Fruit fly (Drosophila melanogaster) whole organism, embryonic: Measurements from ENCODE around the gene Pex1.

ENCODE experiments used
- Aef1 ChIP-seq: fragments of 200-800 bp; sonication (Bioruptor generic); IDR thresholded peaks from 3 replicates; pipeline ENCODE4 v1.3.6; 2022; ENCODE audit warnings: missing biosample characterization, missing genetic modification characterization
- Atf-2 ChIP-seq: fragments of 200-800 bp; sonication (Bioruptor generic); optimal IDR thresholded peaks from 2 replicates; lab custom pipeline; 2016; ENCODE audit warnings: missing biosample characterization, missing genetic modification characterization
- Bdp1 ChIP-seq: fragments of 200-800 bp; sonication (Bioruptor generic); optimal IDR thresholded peaks from 3 replicates; lab custom pipeline; 2016; ENCODE audit warnings: missing biosample characterization, missing genetic modification characterization
- Bgb ChIP-seq: fragments of 200-800 bp; sonication (Bioruptor generic); IDR thresholded peaks from 2 replicates; pipeline ENCODE4 v1.3.6; 2022; ENCODE audit warnings: missing biosample characterization, missing genetic modification characterization; ENCODE audit not compliant: partially characterized antibody
- CG10267 ChIP-seq: fragments of 200-800 bp; sonication (Bioruptor generic); optimal IDR thresholded peaks from 2 replicates; lab custom pipeline; 2018; ENCODE audit warnings: missing biosample characterization, mild to moderate bottlenecking, missing genetic modification characterization, moderate library complexity
- CG12744 ChIP-seq: fragments of 200-800 bp; sonication (Bioruptor generic); optimal IDR thresholded peaks from 2 replicates; lab custom pipeline; 2016; ENCODE audit warnings: missing biosample characterization, missing genetic modification characterization
- CG13894 ChIP-seq: fragments of 200-800 bp; sonication (Bioruptor generic); optimal IDR thresholded peaks from 3 replicates; lab custom pipeline; 2018; ENCODE audit warnings: missing biosample characterization, mild to moderate bottlenecking, missing genetic modification characterization, moderate library complexity
- CG18262 ChIP-seq: fragments of 200-800 bp; optimal IDR thresholded peaks from 3 replicates; lab custom pipeline; 2019; ENCODE audit warnings: missing biosample characterization, mild to moderate bottlenecking, missing genetic modification characterization, moderate library complexity
- CG2678 ChIP-seq: fragments of 200-800 bp; sonication (Bioruptor generic); optimal IDR thresholded peaks from 3 replicates; lab custom pipeline; 2019; ENCODE audit warnings: missing biosample characterization, mild to moderate bottlenecking, missing genetic modification characterization, moderate library complexity
- CG30403 ChIP-seq: fragments of 200-800 bp; sonication (Bioruptor generic); optimal IDR thresholded peaks from 3 replicates; lab custom pipeline; 2016; ENCODE audit warnings: missing biosample characterization, missing genetic modification characterization
- CG5245 ChIP-seq: fragments of 200-800 bp; sonication (Bioruptor generic); optimal IDR thresholded peaks from 3 replicates; lab custom pipeline; 2016; ENCODE audit warnings: missing biosample characterization, missing genetic modification characterization
- CG6791 ChIP-seq: fragments of 200-800 bp; sonication (Bioruptor generic); IDR thresholded peaks from 3 replicates; pipeline ENCODE4 v1.3.6; 2022; ENCODE audit warnings: missing biosample characterization, missing genetic modification characterization; ENCODE audit not compliant: partially characterized antibody
- CG8765 ChIP-seq: fragments of 200-800 bp; sonication (Bioruptor generic); IDR thresholded peaks from 2 replicates; pipeline ENCODE4 v1.3.6; 2022; ENCODE audit warnings: missing biosample characterization, missing genetic modification characterization
- CG9609 ChIP-seq: fragments of 200-800 bp; sonication (Bioruptor generic); optimal IDR thresholded peaks from 3 replicates; lab custom pipeline; 2016; ENCODE audit warnings: missing biosample characterization, missing genetic modification characterization
- CTCF ChIP-seq: fragments of 200-800 bp; sonication (Bioruptor generic); optimal IDR thresholded peaks from 2 replicates; lab custom pipeline; 2017; ENCODE audit warnings: missing biosample characterization, mild to moderate bottlenecking, missing genetic modification characterization, moderate library complexity
- CkIIα-i1 ChIP-seq: fragments of 200-800 bp; sonication (Bioruptor generic); IDR thresholded peaks from 2 replicates; pipeline ENCODE4 v1.3.6; 2022; ENCODE audit warnings: missing biosample characterization, missing genetic modification characterization
- Dbx ChIP-seq: fragments of 200-800 bp; sonication (Bioruptor generic); IDR thresholded peaks from 3 replicates; pipeline ENCODE4 v1.3.6; 2022; ENCODE audit warnings: missing biosample characterization, missing genetic modification characterization
- Dek ChIP-seq: fragments of 200-800 bp; sonication (Bioruptor generic); optimal IDR thresholded peaks from 3 replicates; lab custom pipeline; 2019; ENCODE audit warnings: missing biosample characterization, mild to moderate bottlenecking, missing genetic modification characterization, moderate library complexity
- Dip2 ChIP-seq: fragments of 200-800 bp; sonication (Bioruptor generic); IDR thresholded peaks from 2 replicates; pipeline ENCODE4 v1.3.6; 2022; ENCODE audit warnings: missing biosample characterization, missing genetic modification characterization
- HLHmδ ChIP-seq: fragments of 200-800 bp; sonication (Bioruptor generic); optimal IDR thresholded peaks from 2 replicates; lab custom pipeline; 2018; ENCODE audit warnings: missing biosample characterization, mild to moderate bottlenecking, missing genetic modification characterization, moderate library complexity
- Jarid2 ChIP-seq: fragments of 200-800 bp; sonication (Bioruptor generic); optimal IDR thresholded peaks from 3 replicates; lab custom pipeline; 2017; ENCODE audit warnings: mild to moderate bottlenecking, missing biosample characterization, missing genetic modification reagents, missing genetic modification characterization
- MBD-R2 ChIP-seq: fragments of 200-800 bp; sonication (Bioruptor generic); IDR thresholded peaks from 2 replicates; pipeline ENCODE4 v1.3.6; 2022; ENCODE audit warnings: missing biosample characterization, missing genetic modification characterization
- MTF-1 ChIP-seq: fragments of 200-800 bp; sonication (Bioruptor generic); optimal IDR thresholded peaks from 2 replicates; lab custom pipeline; 2018; ENCODE audit warnings: missing biosample characterization, mild to moderate bottlenecking, missing genetic modification characterization, borderline replicate concordance
- Med ChIP-seq: fragments of 200-800 bp; sonication (Bioruptor generic); peaks from one replicate; lab custom pipeline; 2016; ENCODE audit warnings: missing biosample characterization, missing genetic modification characterization, mild to moderate bottlenecking, inconsistent platforms, moderate library complexity
- Rfx ChIP-seq: fragments of 200-800 bp; sonication (Bioruptor generic); IDR thresholded peaks from 2 replicates; pipeline ENCODE4 v1.3.6; 2022; ENCODE audit warnings: missing biosample characterization, missing genetic modification characterization
- Scr ChIP-seq: fragments of 200-800 bp; sonication (Bioruptor generic); IDR thresholded peaks from 2 replicates; pipeline ENCODE4 v1.3.6; 2022; ENCODE audit warnings: missing biosample characterization, missing genetic modification characterization; ENCODE audit not compliant: partially characterized antibody
- Xrp1 ChIP-seq: fragments of 200-800 bp; sonication (Bioruptor generic); IDR thresholded peaks from 2 replicates; pipeline ENCODE4 v1.3.6; 2022; ENCODE audit warnings: missing biosample characterization, missing genetic modification characterization
- ac ChIP-seq: fragments of 200-800 bp; sonication (Bioruptor generic); optimal IDR thresholded peaks from 3 replicates; lab custom pipeline; 2017; ENCODE audit warnings: missing biosample characterization, mild to moderate bottlenecking, missing genetic modification characterization
- amos ChIP-seq: fragments of 200-800 bp; sonication (Bioruptor generic); IDR thresholded peaks from 2 replicates; pipeline ENCODE4 v1.3.6; 2022; ENCODE audit warnings: missing biosample characterization, missing genetic modification characterization; ENCODE audit not compliant: partially characterized antibody
- br ChIP-seq: fragments of >200 bp; optimal IDR thresholded peaks from 2 replicates; lab custom pipeline; 2017
- bsh ChIP-seq, 2 experiments: fragments of 200-800 bp; sonication (Bioruptor generic); optimal IDR thresholded peaks; 2 replicates each; lab custom pipeline; 2017 to 2018; ENCODE audit warnings: mild to moderate bottlenecking in 2 of 2, missing biosample characterization in 2 of 2, missing genetic modification characterization in 2 of 2, moderate library complexity in 1 of 2
- cas ChIP-seq: fragments of 200-800 bp; sonication (Bioruptor generic); IDR thresholded peaks from 2 replicates; pipeline ENCODE4 v1.3.6; 2022; ENCODE audit warnings: missing biosample characterization, missing genetic modification characterization
- caup ChIP-seq: fragments of 200-800 bp; sonication (Bioruptor generic); optimal IDR thresholded peaks from 3 replicates; lab custom pipeline; 2017; ENCODE audit warnings: missing biosample characterization, mild to moderate bottlenecking, missing genetic modification characterization, moderate library complexity; ENCODE audit not compliant: severe bottlenecking
- crc ChIP-seq: fragments of 200-800 bp; sonication (Bioruptor generic); optimal IDR thresholded peaks from 2 replicates; lab custom pipeline; 2016; ENCODE audit warnings: missing biosample characterization, missing genetic modification characterization
- esg ChIP-seq: fragments of 200-800 bp; sonication (Bioruptor generic); conservative IDR thresholded peaks from 2 replicates; pipeline ENCODE4 v1.3.6; 2022; ENCODE audit warnings: missing biosample characterization, missing genetic modification characterization
- exex ChIP-seq: fragments of 200-800 bp; sonication (Bioruptor generic); optimal IDR thresholded peaks from 4 replicates; lab custom pipeline; 2018; ENCODE audit warnings: missing biosample characterization, mild to moderate bottlenecking, missing genetic modification characterization, moderate library complexity
- eyg ChIP-seq: fragments of 200-800 bp; sonication (Bioruptor generic); optimal IDR thresholded peaks from 3 replicates; lab custom pipeline; 2016; ENCODE audit warnings: missing biosample characterization, missing genetic modification characterization
- gce ChIP-seq: fragments of 200-800 bp; sonication (Bioruptor generic); IDR thresholded peaks from 3 replicates; pipeline ENCODE4 v1.3.6; 2022; ENCODE audit warnings: missing biosample characterization, missing genetic modification characterization
- grn ChIP-seq: fragments of 200-800 bp; sonication (Bioruptor generic); optimal IDR thresholded peaks from 3 replicates; lab custom pipeline; 2017; ENCODE audit warnings: missing biosample characterization, missing genetic modification characterization
- gsb ChIP-seq: fragments of 200-800 bp; sonication (Bioruptor generic); IDR thresholded peaks from 2 replicates; pipeline ENCODE4 v1.3.6; 2022; ENCODE audit warnings: missing biosample characterization, missing genetic modification characterization
- lov ChIP-seq, 2 experiments: fragments of 200-800 bp in 1 of 2; fragments of >200 bp in 1 of 2; sonication (Bioruptor generic) in 1 of 2; IDR thresholded peaks in 1 of 2; optimal IDR thresholded peaks in 1 of 2; 2 replicates in 1 of 2; 3 replicates in 1 of 2; pipeline versions ENCODE4 v1.3.6 to Lab custom; 2017 to 2022; ENCODE audit warnings: missing biosample characterization in 1 of 2, missing genetic modification characterization in 1 of 2
- mam ChIP-seq: fragments of 200-800 bp; sonication (Bioruptor generic); optimal IDR thresholded peaks from 3 replicates; lab custom pipeline; 2016; ENCODE audit warnings: missing biosample characterization, missing genetic modification characterization
- mld ChIP-seq: fragments of 200-800 bp; sonication (Bioruptor generic); IDR thresholded peaks from 3 replicates; pipeline ENCODE4 v1.3.6; 2022; ENCODE audit warnings: missing biosample characterization, missing genetic modification characterization; ENCODE audit not compliant: partially characterized antibody
- prd ChIP-seq, 3 experiments: fragments of >200 bp in 2 of 3; fragments of 200-800 bp in 1 of 3; sonication (Bioruptor generic) in 1 of 3; optimal IDR thresholded peaks in 2 of 3; IDR thresholded peaks in 1 of 3; 2 replicates in 2 of 3; 3 replicates in 1 of 3; pipeline versions ENCODE4 v1.3.6 to Lab custom; 2017 to 2022; ENCODE audit warnings: missing biosample characterization in 1 of 3, missing genetic modification characterization in 1 of 3
- ranshi ChIP-seq: fragments of 200-800 bp; sonication (Bioruptor generic); IDR thresholded peaks from 2 replicates; pipeline ENCODE4 v1.3.6; 2022; ENCODE audit warnings: missing biosample characterization, missing genetic modification characterization
- stc ChIP-seq: fragments of 200-800 bp; sonication (Bioruptor generic); IDR thresholded peaks from 2 replicates; pipeline ENCODE4 v1.3.6; 2022; ENCODE audit warnings: missing biosample characterization, missing genetic modification characterization
- tio ChIP-seq: fragments of 200-800 bp; sonication (Bioruptor generic); optimal IDR thresholded peaks from 2 replicates; lab custom pipeline; 2017; ENCODE audit warnings: missing biosample characterization, missing genetic modification characterization, inconsistent platforms
- wor ChIP-seq: fragments of 200-800 bp; sonication (Bioruptor generic); IDR thresholded peaks from 2 replicates; pipeline ENCODE4 v1.3.6; 2022; ENCODE audit warnings: missing biosample characterization, missing genetic modification characterization
- zen2 ChIP-seq: fragments of 200-800 bp; sonication (Bioruptor generic); IDR thresholded peaks from 3 replicates; pipeline ENCODE4 v1.3.6; 2022; ENCODE audit warnings: missing biosample characterization, missing genetic modification characterization; ENCODE audit not compliant: partially characterized antibody

The Pex1 gene

DNA sequence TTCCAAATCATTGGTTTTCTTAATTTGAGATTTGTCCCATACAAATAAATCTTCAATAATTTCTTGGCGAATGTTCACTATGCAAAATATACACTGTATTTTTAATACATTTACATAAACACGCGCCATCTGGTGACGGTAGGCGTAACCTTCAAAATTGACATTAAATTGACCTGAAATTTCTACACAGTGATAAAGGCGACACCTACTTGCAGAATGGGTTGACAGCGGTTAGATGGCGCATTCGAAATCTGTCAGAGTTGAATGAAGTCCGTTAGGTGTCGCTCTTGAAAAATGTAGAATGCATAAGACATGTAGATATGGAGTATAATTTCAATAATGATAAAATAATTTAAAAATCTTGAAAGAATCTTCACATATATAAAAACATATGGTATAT, 39.7 kb downstream of the Pex1 start (continued):
- TF ChIP-seq HLHmδ (GFP tag; lab: Kevin White, UChicago) = peak; percentile 33
- TF ChIP-seq mam = peak; percentile 89
- peak; percentile 65 for TF ChIP-seq eyg (GFP tag; lab: Kevin White, UChicago)
- peak in 1 of 2 experiments; percentile 69 for TF ChIP-seq bsh (GFP tag; optimal IDR thresholded peaks at IDR 0.05; lab: Kevin White, UChicago)
- peak; percentile 30; the same call in 2 of the 3 replicates for TF ChIP-seq gce (GFP tag; lab: Robert Waterston, UW)
- TF ChIP-seq Jarid2 = peak; percentile 48
- peak; percentile 38; the same call in 1 of the 2 replicates for TF ChIP-seq stc
- TF ChIP-seq CG12744 = peak; percentile 71
- TF ChIP-seq Rfx = peak; percentile 94
- 0 out of 2 replicates have a peak, but pooled peaks have one; percentile 21 for TF ChIP-seq esg (GFP tag; lab: Robert Waterston, UW)
- peak; percentile 40 for TF ChIP-seq Scr (GFP tag; lab: Robert Waterston, UW)
- peak; percentile 48 for TF ChIP-seq grn (GFP tag; lab: Kevin White, UChicago)
- no peak for TF ChIP-seq br (lab: Kevin White, UChicago)
- TF ChIP-seq prd (optimal IDR thresholded peaks at IDR 0.05; lab: Kevin White, UChicago) = no peak
- TF ChIP-seq prd (GFP tag; IDR thresholded peaks at IDR 0.05; lab: Robert Waterston, UW) = peak; percentile 88
- TF ChIP-seq CTCF (GFP tag; lab: Kevin White, UChicago) = peak; percentile 99
- TF ChIP-seq exex (tag; lab: Kevin White, UChicago) = no peak
- peak; percentile 65; the same call in 1 of the 2 replicates for TF ChIP-seq ranshi (GFP tag; lab: Robert Waterston, UW)
- TF ChIP-seq Xrp1 (GFP tag; lab: Robert Waterston, UW) = peak; percentile 64
- TF ChIP-seq CG13894 = no peak
- TF ChIP-seq CkIIα-i1 (GFP tag; lab: Robert Waterston, UW) = 0 out of 2 replicates have a peak, but pooled peaks have one; percentile 14
- peak; percentile 89 for TF ChIP-seq Aef1 (GFP tag; lab: Robert Waterston, UW)
- peak; percentile 51 for TF ChIP-seq caup
- TF ChIP-seq tio = peak; percentile 73
- TF ChIP-seq Dbx = peak; percentile 80
- no peak; the same call in 1 of the 2 replicates for TF ChIP-seq wor
- peak; percentile 15 for TF ChIP-seq ac
- peak; percentile 66; the same call in 2 of the 3 replicates for TF ChIP-seq CG6791
- 0 out of 2 replicates have a peak, but pooled peaks have one; percentile 37 for TF ChIP-seq gsb (GFP tag; lab: Robert Waterston, UW)
- TF ChIP-seq Atf-2 = peak; percentile 77
- peak; percentile 63 for TF ChIP-seq CG18262 (tag; lab: Kevin White, UChicago)
- TF ChIP-seq Bdp1 (GFP tag; lab: Kevin White, UChicago) = peak; percentile 59
- TF ChIP-seq amos = peak; percentile 84
- no peak for TF ChIP-seq lov (optimal IDR thresholded peaks at IDR 0.05; lab: Kevin White, UChicago)
- no peak for TF ChIP-seq lov (GFP tag; IDR thresholded peaks at IDR 0.05; lab: Robert Waterston, UW)
- no peak for TF ChIP-seq MTF-1 (GFP tag; lab: Kevin White, UChicago)
- TF ChIP-seq cas (GFP tag; lab: Robert Waterston, UW) = no peak
- TF ChIP-seq CG8765 = peak; percentile 79
- TF ChIP-seq CG5245 = peak; percentile 82
- TF ChIP-seq crc (GFP tag; lab: Kevin White, UChicago) = peak; percentile 43
- peak; percentile 59 for TF ChIP-seq CG2678 (tag; lab: Kevin White, UChicago)
- TF ChIP-seq zen2 (GFP tag; lab: Robert Waterston, UW) = no peak
- TF ChIP-seq mld (GFP tag; lab: Robert Waterston, UW) = no peak
- peak; percentile 72 for TF ChIP-seq CG10267
- peak; percentile 98 for TF ChIP-seq Med (GFP tag; lab: Kevin White, UChicago)
- TF ChIP-seq Dek (tag; lab: Kevin White, UChicago) = peak; percentile 83
- peak; percentile 91 for TF ChIP-seq CG30403 (GFP tag; lab: Kevin White, UChicago)
- TF ChIP-seq Dip2 (GFP tag; lab: Robert Waterston, UW) = peak; percentile 67; the same call in 1 of the 2 replicates
- TF ChIP-seq Bgb (GFP tag; lab: Robert Waterston, UW) = peak; percentile 86
- TF ChIP-seq CG9609 (GFP tag; lab: Kevin White, UChicago) = peak; percentile 89
- TF ChIP-seq MBD-R2 (GFP tag; lab: Robert Waterston, UW) = 0 out of 2 replicates have a peak, but pooled peaks have one; percentile 15
